Worm (Caenorhabditis elegans): ENCODE measurements around the gene rexd-1.

- TF ChIP-seq ceh-13 (GFP tag; optimal IDR thresholded peaks at IDR 0.05) (no peak), ceh-36 (tag; optimal IDR thresholded peaks at IDR 0.05) (peak; percentile 83), sea-1 (GFP tag; conservative IDR thresholded peaks at IDR 0.05) (no peak), ama-1 (optimal IDR thresholded peaks at IDR 0.05) (no peak), flt-1 (GFP tag; IDR thresholded peaks at IDR 0.05) (no peak), tbx-11 (GFP tag; IDR thresholded peaks at IDR 0.05) (no peak), tbx-37 (GFP tag; conservative IDR thresholded peaks at IDR 0.05) (no peak), scrt-1 (GFP tag; IDR thresholded peaks at IDR 0.05) (no peak), F13C5.2 (tag; optimal IDR thresholded peaks at IDR 0.05) (no peak), pes-1 (GFP tag; IDR thresholded peaks at IDR 0.05) (no peak)
Observed at ce11 chrIII:1856175-1856574, 21.9 kb downstream of the rexd-1 start.
